Fruit fly (Drosophila melanogaster): ENCODE measurements around the gene Cph.
A peak's percentile ranks its signal among the peaks of the same experiment; 100 is the strongest.

DNA sequence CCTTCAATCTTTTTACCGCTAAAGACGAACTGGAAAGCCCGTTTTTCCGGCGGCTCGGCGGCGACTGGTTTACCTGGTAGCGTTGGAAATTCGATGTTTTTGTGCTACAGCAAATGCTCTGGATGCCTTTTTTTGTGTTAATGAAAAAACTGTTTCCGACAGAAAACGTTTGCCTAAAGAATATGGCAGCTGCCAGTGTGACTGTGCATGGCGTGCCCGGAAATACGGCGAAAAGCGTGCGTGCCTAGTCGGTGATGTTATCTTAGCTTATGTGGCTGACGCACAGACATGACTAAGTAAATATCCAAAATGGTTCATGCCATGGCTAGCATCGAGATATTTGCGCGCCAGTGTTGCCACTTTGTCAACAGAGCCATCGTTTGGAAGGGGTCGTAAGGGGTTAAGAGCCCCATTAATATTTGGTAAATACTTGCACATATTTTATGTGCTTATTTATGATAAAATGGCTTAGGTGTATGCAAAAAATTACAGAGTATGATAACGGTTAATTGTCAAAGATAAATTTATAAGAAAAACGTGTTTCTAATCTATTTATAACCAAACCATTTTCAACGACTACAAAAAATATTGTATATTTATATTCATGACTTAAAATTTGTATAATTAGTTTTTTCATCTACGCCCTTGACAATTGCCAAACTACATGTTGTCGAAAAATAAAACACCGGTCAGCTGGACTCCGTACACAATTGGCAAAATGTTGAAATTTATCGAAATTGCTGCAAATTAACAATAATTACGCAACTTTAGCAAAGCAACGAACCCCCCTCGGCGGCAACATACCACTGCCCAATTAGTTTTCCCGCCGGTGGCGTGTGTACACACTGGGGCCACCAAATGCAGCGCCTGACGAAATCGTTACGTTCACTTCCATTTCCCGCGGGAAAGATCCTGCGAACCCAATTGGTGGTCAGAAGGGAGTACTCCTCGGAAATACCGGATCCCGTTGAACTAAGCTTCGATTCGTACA is 148.8 kb downstream of the Cph start, which contains the start of gene CG2059:
- peak; percentile 37 for TF ChIP-seq CG13424 (tag; optimal IDR thresholded peaks at IDR 0.05)
- TF ChIP-seq ro (GFP tag; IDR thresholded peaks at IDR 0.05), result no peak
- TF ChIP-seq Xrp1 (GFP tag; IDR thresholded peaks at IDR 0.05), result 0 out of 2 replicates have a peak, but pooled peaks have one; percentile 9
- no peak for TF ChIP-seq Ravus (GFP tag; IDR thresholded peaks at IDR 0.05)
- TF ChIP-seq CG8478 (optimal IDR thresholded peaks at IDR 0.05), result no peak
- TF ChIP-seq Myb (GFP tag; optimal IDR thresholded peaks at IDR 0.05), result peak; percentile 57
- TF ChIP-seq CG18619 (GFP tag; optimal IDR thresholded peaks at IDR 0.05), result no peak
- no peak for TF ChIP-seq H15 (GFP tag; IDR thresholded peaks at IDR 0.05)
- TF ChIP-seq CG18262 (tag; optimal IDR thresholded peaks at IDR 0.05), result peak; percentile 44
- TF ChIP-seq CG7963 (GFP tag; IDR thresholded peaks at IDR 0.05; ENCODE audit: partially characterized antibody), result 0 out of 3 replicates have a peak, but pooled peaks have one; percentile 36
- peak; percentile 38 for TF ChIP-seq HLH54F (GFP tag; optimal IDR thresholded peaks at IDR 0.05)
